Worm (Caenorhabditis elegans) whole organism, L4 larva: ENCODE results near the gene rpc-2.

Experiments
- R02D3.7 ChIP-seq: fragments of 150-350 bp; sonication (generic microtip); optimal IDR thresholded peaks from 3 replicates; lab custom pipeline; 2014; ENCODE audit warnings: missing biosample characterization, missing genetic modification characterization
- Y5F2A.4 ChIP-seq: fragments of 200-800 bp; sonication (Bioruptor generic); optimal IDR thresholded peaks from 2 replicates; lab custom pipeline; 2018; ENCODE audit warnings: mild to moderate bottlenecking, missing genetic modification characterization, missing compliant biosample characterization
- ZK337.2 ChIP-seq: fragments of 200-800 bp; sonication (Bioruptor generic); IDR thresholded peaks from 2 replicates; pipeline ENCODE4 v1.3.6; 2022; ENCODE audit warnings: missing genetic modification reagents, missing genetic modification characterization, missing compliant biosample characterization
- aha-1 ChIP-seq: fragments of 150-350 bp; peaks from one replicate; lab custom pipeline; 2014; ENCODE audit warnings: missing biosample characterization, missing genetic modification characterization
- ama-1 ChIP-seq: fragments of 150-350 bp; optimal IDR thresholded peaks from 2 replicates; lab custom pipeline; 2014; ENCODE audit warnings: inconsistent platforms, mixed read lengths
- arid-1 ChIP-seq: fragments of 200-800 bp; sonication (Bioruptor generic); conservative IDR thresholded peaks from 2 replicates; pipeline ENCODE4 v1.3.6; 2022; ENCODE audit warnings: missing genetic modification reagents, missing genetic modification characterization, missing compliant biosample characterization
- ceh-20 ChIP-seq: fragments of 200-800 bp; sonication (Bioruptor generic); IDR thresholded peaks from 2 replicates; pipeline ENCODE4 v1.3.6; 2022; ENCODE audit warnings: missing genetic modification reagents, missing genetic modification characterization, missing compliant biosample characterization
- ceh-44 ChIP-seq: fragments of 200-800 bp; sonication (Bioruptor generic); IDR thresholded peaks from 2 replicates; pipeline ENCODE4 v1.3.6; 2022; ENCODE audit warnings: missing genetic modification reagents, missing genetic modification characterization, missing compliant biosample characterization
- ceh-62 ChIP-seq: sonication (generic microtip); optimal IDR thresholded peaks from 2 replicates; lab custom pipeline; 2017; ENCODE audit warnings: missing biosample characterization, missing genetic modification characterization
- cey-2 ChIP-seq: sonication (generic microtip); optimal IDR thresholded peaks from 3 replicates; lab custom pipeline; 2017; ENCODE audit warnings: missing genetic modification characterization, mild to moderate bottlenecking, missing compliant biosample characterization, antibody characterized with exemption, borderline replicate concordance; ENCODE audit not compliant: insufficient read depth
- ctbp-1 ChIP-seq: fragments of 200-800 bp; sonication (Bioruptor generic); IDR thresholded peaks from 2 replicates; pipeline ENCODE4 v1.3.6; 2022; ENCODE audit warnings: missing genetic modification reagents, missing genetic modification characterization, missing compliant biosample characterization
- daf-16 ChIP-seq, 3 experiments: sonication (generic microtip); optimal IDR thresholded peaks; 2 replicates each; lab custom pipeline; 2016 to 2017; ENCODE audit warnings: missing genetic modification characterization in 3 of 3, missing genetic modification reagents in 3 of 3, mild to moderate bottlenecking in 2 of 3, missing compliant biosample characterization in 2 of 3, missing biosample characterization in 1 of 3, moderate library complexity in 1 of 3
- daf-8 ChIP-seq: fragments of 200-800 bp; sonication (Bioruptor generic); IDR thresholded peaks from 2 replicates; pipeline ENCODE4 v1.3.6; 2022; ENCODE audit warnings: missing genetic modification characterization, missing compliant biosample characterization
- dmd-8 ChIP-seq: fragments of 200-800 bp; sonication (Bioruptor generic); IDR thresholded peaks from 2 replicates; pipeline ENCODE4 v1.3.6; 2022; ENCODE audit warnings: missing genetic modification characterization, missing compliant biosample characterization
- dmd-9 ChIP-seq: fragments of 200-800 bp; sonication (Bioruptor generic); IDR thresholded peaks from 2 replicates; pipeline ENCODE4 v1.3.6; 2022; ENCODE audit warnings: missing genetic modification reagents, missing genetic modification characterization, missing compliant biosample characterization
- duxl-1 ChIP-seq: sonication (generic microtip); optimal IDR thresholded peaks from 2 replicates; lab custom pipeline; 2016; ENCODE audit warnings: mild to moderate bottlenecking, missing genetic modification characterization, moderate library complexity, missing compliant biosample characterization; ENCODE audit not compliant: poor library complexity
- dve-1 ChIP-seq: sonication (generic microtip); optimal IDR thresholded peaks from 2 replicates; lab custom pipeline; 2017; ENCODE audit warnings: antibody characterized with exemption, mild to moderate bottlenecking, missing genetic modification characterization, missing compliant biosample characterization; ENCODE audit not compliant: insufficient read depth
- hlh-11 ChIP-seq: fragments of 200-800 bp; sonication (Bioruptor generic); optimal IDR thresholded peaks from 2 replicates; lab custom pipeline; 2018; ENCODE audit warnings: mild to moderate bottlenecking, missing genetic modification characterization, missing compliant biosample characterization
- hlh-30 ChIP-seq: sonication (generic microtip); optimal IDR thresholded peaks from 2 replicates; lab custom pipeline; 2017; ENCODE audit warnings: antibody characterized with exemption, mild to moderate bottlenecking, missing genetic modification characterization, missing compliant biosample characterization; ENCODE audit not compliant: insufficient read depth
- hmg-1.1 ChIP-seq: fragments of 200-800 bp; sonication (Bioruptor generic); IDR thresholded peaks from 2 replicates; pipeline ENCODE4 v1.3.6; 2022; ENCODE audit warnings: missing genetic modification reagents, missing genetic modification characterization, missing compliant biosample characterization
- lin-1 ChIP-seq: fragments of 200-800 bp; sonication (Bioruptor generic); IDR thresholded peaks from 2 replicates; pipeline ENCODE4 v1.3.6; 2022; ENCODE audit warnings: missing genetic modification reagents, missing genetic modification characterization, missing compliant biosample characterization
- lin-13 ChIP-seq: fragments of 150-350 bp; optimal IDR thresholded peaks from 2 replicates; lab custom pipeline; 2014; ENCODE audit warnings: missing biosample characterization, missing genetic modification reagents, missing genetic modification characterization
- lin-29 ChIP-seq: fragments of 200-800 bp; sonication (Bioruptor generic); IDR thresholded peaks from 2 replicates; pipeline ENCODE4 v1.3.6; 2022; ENCODE audit warnings: missing genetic modification reagents, missing genetic modification characterization, missing compliant biosample characterization
- lin-38 ChIP-seq: fragments of 200-800 bp; sonication (Bioruptor generic); IDR thresholded peaks from 2 replicates; pipeline ENCODE4 v1.3.6; 2022; ENCODE audit warnings: missing genetic modification reagents, missing genetic modification characterization, missing compliant biosample characterization
- lin-39 ChIP-seq: fragments of 150-350 bp; optimal IDR thresholded peaks from 2 replicates; lab custom pipeline; 2014; ENCODE audit warnings: missing biosample characterization, missing genetic modification reagents, missing genetic modification characterization
- lsy-2 ChIP-seq, 2 experiments: fragments of 150-350 bp in 1 of 2; sonication (generic microtip) in 1 of 2; optimal IDR thresholded peaks; 2 replicates each; lab custom pipeline; 2014 to 2017; ENCODE audit warnings: missing biosample characterization in 2 of 2, missing genetic modification characterization in 2 of 2
- madf-9 ChIP-seq: fragments of 200-800 bp; sonication (Bioruptor generic); conservative IDR thresholded peaks from 2 replicates; pipeline ENCODE4 v1.3.6; 2022; ENCODE audit warnings: missing genetic modification reagents, missing genetic modification characterization, missing compliant biosample characterization
- mdl-1 ChIP-seq, 2 experiments: fragments of 150-350 bp in 1 of 2; sonication (generic microtip) in 1 of 2; optimal IDR thresholded peaks; 2 replicates each; lab custom pipeline; 2014 to 2017; ENCODE audit warnings: missing biosample characterization in 2 of 2, missing genetic modification characterization in 2 of 2
- mes-2 ChIP-seq: sonication (generic microtip); optimal IDR thresholded peaks from 2 replicates; lab custom pipeline; 2016; ENCODE audit warnings: missing genotype, mild to moderate bottlenecking, missing genetic modification characterization, missing compliant biosample characterization; ENCODE audit not compliant: poor library complexity, severe bottlenecking
- mxl-2 ChIP-seq: fragments of 200-800 bp; sonication (Bioruptor generic); conservative IDR thresholded peaks from 2 replicates; pipeline ENCODE4 v1.3.6; 2022; ENCODE audit warnings: missing genetic modification reagents, missing genetic modification characterization, missing compliant biosample characterization
- mxl-3 ChIP-seq: fragments of 200-800 bp; sonication (Bioruptor generic); optimal IDR thresholded peaks from 2 replicates; lab custom pipeline; 2018; ENCODE audit warnings: mild to moderate bottlenecking, missing genetic modification characterization, missing compliant biosample characterization
- nhr-25 ChIP-seq: sonication (generic microtip); optimal IDR thresholded peaks from 2 replicates; lab custom pipeline; 2017; ENCODE audit warnings: missing genetic modification characterization, mild to moderate bottlenecking, missing compliant biosample characterization, antibody characterized with exemption, moderate library complexity, borderline replicate concordance; ENCODE audit not compliant: insufficient read depth
- nhr-28 ChIP-seq: fragments of 150-350 bp; optimal IDR thresholded peaks from 2 replicates; lab custom pipeline; 2014; ENCODE audit warnings: missing biosample characterization, missing genetic modification characterization
- nhr-48 ChIP-seq: sonication (generic microtip); optimal IDR thresholded peaks from 2 replicates; lab custom pipeline; 2016; ENCODE audit warnings: mild to moderate bottlenecking, missing genetic modification characterization, missing compliant biosample characterization
- nhr-6 ChIP-seq: fragments of 150-350 bp; optimal IDR thresholded peaks from 2 replicates; lab custom pipeline; 2014; ENCODE audit warnings: missing biosample characterization, missing genetic modification characterization
- nhr-76 ChIP-seq: fragments of 150-350 bp; optimal IDR thresholded peaks from 2 replicates; lab custom pipeline; 2014; ENCODE audit warnings: missing biosample characterization, missing genetic modification characterization
- rbr-2 ChIP-seq: sonication (generic microtip); optimal IDR thresholded peaks from 2 replicates; lab custom pipeline; 2016; ENCODE audit warnings: missing genotype, missing genetic modification characterization, missing compliant biosample characterization
- saeg-2 ChIP-seq: fragments of 200-800 bp; sonication (Bioruptor generic); IDR thresholded peaks from 2 replicates; pipeline ENCODE4 v1.3.6; 2022; ENCODE audit warnings: missing genetic modification reagents, missing genetic modification characterization, missing compliant biosample characterization
- skn-1 ChIP-seq: fragments of 150-350 bp; optimal IDR thresholded peaks from 2 replicates; lab custom pipeline; 2014; ENCODE audit warnings: missing biosample characterization, missing genetic modification characterization
- tra-1 ChIP-seq: fragments of 200-800 bp; sonication (Bioruptor generic); IDR thresholded peaks from 2 replicates; pipeline ENCODE4 v1.3.6; 2022; ENCODE audit warnings: missing genetic modification reagents, missing genetic modification characterization, missing compliant biosample characterization
- unc-130 ChIP-seq: sonication (generic microtip); optimal IDR thresholded peaks from 2 replicates; lab custom pipeline; 2016; ENCODE audit warnings: missing genetic modification reagents, missing genetic modification characterization, missing compliant biosample characterization
- vab-7 ChIP-seq: fragments of 200-800 bp; sonication (Bioruptor generic); IDR thresholded peaks from 2 replicates; pipeline ENCODE4 v1.3.6; 2022; ENCODE audit warnings: missing genetic modification reagents, missing genetic modification characterization, missing compliant biosample characterization

The rpc-2 gene

DNA sequence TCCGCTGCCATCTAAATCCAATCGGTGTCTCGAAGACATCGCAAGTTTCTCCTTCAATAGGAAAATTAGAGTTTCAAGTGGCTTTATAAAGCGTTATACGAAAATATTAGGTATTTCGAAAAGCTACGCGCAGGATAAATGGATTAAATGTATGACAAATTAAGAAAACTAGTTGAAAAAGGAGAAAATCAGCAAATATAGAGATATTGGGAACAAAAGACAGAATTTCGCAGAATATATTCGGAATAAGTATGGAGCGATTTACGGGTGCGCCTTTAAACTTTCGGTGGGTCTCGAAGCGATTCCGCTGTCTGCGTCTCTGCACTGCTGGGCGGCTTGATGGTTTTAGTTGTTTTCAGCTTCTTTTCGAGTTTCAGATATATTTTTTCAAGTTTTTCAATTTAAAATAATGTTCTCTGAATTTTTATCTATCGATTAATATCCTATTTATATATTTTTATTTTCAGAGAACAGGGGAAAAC lies 34.5 kb downstream of the rpc-2 start, which contains the start of the genes ddx-15 and ucr-1 (continued):
- TF ChIP-seq vab-7 (GFP tag; lab: Robert Waterston, UW): no peak
- TF ChIP-seq ctbp-1 (GFP tag; lab: Robert Waterston, UW): no peak
- TF ChIP-seq tra-1 (GFP tag; lab: Robert Waterston, UW): no peak
- TF ChIP-seq nhr-28 (tag; lab: Kevin White, UChicago): peak; percentile 23
- peak; percentile 12 to 88 for TF ChIP-seq lsy-2 (tag; optimal IDR thresholded peaks at IDR 0.05; lab: Kevin White, UChicago)
- no peak for TF ChIP-seq ceh-62 (tag; lab: Kevin White, UChicago)
- peak; percentile 55 for TF ChIP-seq R02D3.7 (tag; lab: Kevin White, UChicago)
- no peak for TF ChIP-seq madf-9 (GFP tag; lab: Robert Waterston, UW)
- no peak for TF ChIP-seq mxl-2 (GFP tag; lab: Robert Waterston, UW)
- TF ChIP-seq saeg-2: no peak
- no peak for TF ChIP-seq ceh-20 (GFP tag; lab: Robert Waterston, UW)
- TF ChIP-seq hlh-30 (tag; lab: Kevin White, UChicago): peak; percentile 63
- TF ChIP-seq ZK337.2: no peak
- no peak for TF ChIP-seq cey-2
- TF ChIP-seq lin-29 (GFP tag; lab: Robert Waterston, UW): no peak
- TF ChIP-seq lin-13 (GFP tag; lab: Kevin White, UChicago): peak; percentile 37
- TF ChIP-seq daf-8: no peak
- TF ChIP-seq Y5F2A.4: no peak
- TF ChIP-seq unc-130 (GFP tag; lab: Kevin White, UChicago): peak; percentile 27
- no peak for TF ChIP-seq nhr-76 (tag; lab: Kevin White, UChicago)
- no peak for TF ChIP-seq ceh-44 (GFP tag; lab: Robert Waterston, UW)
- no peak for TF ChIP-seq lin-1 (GFP tag; lab: Robert Waterston, UW)
- TF ChIP-seq rbr-2 (tag; lab: Kevin White, UChicago): peak; percentile 9
- no peak for TF ChIP-seq skn-1 (tag; lab: Kevin White, UChicago)
- peak; percentile 47 for TF ChIP-seq hlh-11
- TF ChIP-seq nhr-48 (tag; lab: Kevin White, UChicago): no peak
- no peak for TF ChIP-seq duxl-1 (tag; lab: Kevin White, UChicago)

DNA sequence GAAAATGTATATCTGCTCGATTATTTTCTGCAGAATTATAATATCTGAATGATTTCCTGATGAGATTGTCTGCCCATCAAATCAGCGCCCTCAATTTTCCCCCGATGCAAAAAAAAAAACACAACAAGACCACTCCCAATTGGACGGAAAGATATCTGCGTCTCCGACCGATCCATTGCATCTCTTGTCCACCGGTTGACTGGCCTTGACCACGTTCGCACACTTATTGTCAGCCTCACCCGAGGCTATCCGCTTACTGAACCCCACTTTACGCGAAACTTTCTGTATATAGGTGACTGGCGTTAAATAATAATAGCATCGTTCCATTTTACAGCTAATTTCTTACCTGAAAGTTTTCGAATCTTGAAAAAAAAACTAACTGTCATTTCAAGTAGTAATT lies 37.2 kb downstream of the rpc-2 start:
- TF ChIP-seq lin-38 (GFP tag; lab: Robert Waterston, UW) (peak; percentile 32), aha-1 (tag; lab: Kevin White, UChicago) (peak; percentile 38), lsy-2 (tag; optimal IDR thresholded peaks at IDR 0.05; lab: Kevin White, UChicago) (peak in 1 of 2 experiments; percentile 37), madf-9 (GFP tag; lab: Robert Waterston, UW) (0 out of 2 replicates have a peak, but pooled peaks have one; percentile 17), ceh-44 (GFP tag; lab: Robert Waterston, UW) (no peak), mes-2 (tag; lab: Kevin White, UChicago) (peak; percentile 62), Y5F2A.4 (no peak), ama-1 (lab: Kevin White, UChicago) (peak; percentile 80), dmd-8 (no peak), mxl-3 (GFP tag; lab: Kevin White, UChicago) (peak; percentile 43), nhr-28 (tag; lab: Kevin White, UChicago) (peak; percentile 43), dmd-9 (GFP tag; lab: Robert Waterston, UW) (no peak), arid-1 (GFP tag; lab: Robert Waterston, UW) (0 out of 2 replicates have a peak, but pooled peaks have one; percentile 26), daf-16 (GFP tag; optimal IDR thresholded peaks at IDR 0.05; lab: Kevin White, UChicago) (peak in 1 of 2 experiments; percentile 7), daf-16 (tag; optimal IDR thresholded peaks at IDR 0.05; lab: Kevin White, UChicago) (no peak), mdl-1 (tag; optimal IDR thresholded peaks at IDR 0.05; lab: Kevin White, UChicago) (peak in 1 of 2 experiments; percentile 22), dve-1 (tag; lab: Kevin White, UChicago) (peak; percentile 28), nhr-6 (tag; lab: Kevin White, UChicago) (no peak), hmg-1.1 (GFP tag; lab: Robert Waterston, UW) (peak; percentile 38; the same call in 1 of the 2 replicates), nhr-25 (tag; lab: Kevin White, UChicago) (peak; percentile 76), lin-39 (tag; lab: Kevin White, UChicago) (no peak)
